Worm (Caenorhabditis elegans) whole organism, L1 larva: ENCODE results near the gene frl-1.

Experiments used
- C04F5.9 ChIP-seq: sonication (generic microtip); optimal IDR thresholded peaks from 2 replicates; lab custom pipeline; 2016; ENCODE audit warnings: missing genetic modification characterization, missing compliant biosample characterization
- C34B4.2 ChIP-seq: sonication (generic microtip); optimal IDR thresholded peaks from 2 replicates; lab custom pipeline; 2017; ENCODE audit warnings: mild to moderate bottlenecking, missing genetic modification characterization, missing compliant biosample characterization
- Y116A8C.19 ChIP-seq: sonication (generic microtip); optimal IDR thresholded peaks from 2 replicates; lab custom pipeline; 2016; ENCODE audit warnings: missing compliant biosample characterization, missing genetic modification characterization, borderline replicate concordance
- alr-1 ChIP-seq: fragments of 200-800 bp; sonication (Bioruptor generic); optimal IDR thresholded peaks from 2 replicates; lab custom pipeline; 2018; ENCODE audit warnings: borderline replicate concordance, mild to moderate bottlenecking, missing genetic modification characterization, missing compliant biosample characterization
- aly-2 ChIP-seq: fragments of 150-350 bp; optimal IDR thresholded peaks from 2 replicates; lab custom pipeline; 2014; ENCODE audit warnings: missing biosample characterization, missing genetic modification characterization
- blmp-1 ChIP-seq: fragments of 150-350 bp; optimal IDR thresholded peaks from 2 replicates; lab custom pipeline; 2014; ENCODE audit warnings: missing biosample characterization, missing genetic modification characterization
- ceh-8 ChIP-seq: fragments of 200-800 bp; sonication (Bioruptor generic); optimal IDR thresholded peaks from 2 replicates; lab custom pipeline; 2018; ENCODE audit warnings: mild to moderate bottlenecking, missing genetic modification characterization, moderate library complexity, missing compliant biosample characterization
- ceh-82 ChIP-seq, 3 experiments: fragments of 150-350 bp in 1 of 3; sonication (generic microtip) in 2 of 3; optimal IDR thresholded peaks; 2 replicates each; lab custom pipeline; 2014 to 2017; ENCODE audit warnings: missing biosample characterization in 3 of 3, missing genetic modification characterization in 3 of 3
- ceh-90 ChIP-seq: sonication (generic microtip); optimal IDR thresholded peaks from 2 replicates; lab custom pipeline; 2016; ENCODE audit warnings: missing genetic modification characterization, missing compliant biosample characterization
- dpl-1 ChIP-seq, 3 experiments: fragments of 150-350 bp in 2 of 3; sonication (generic microtip) in 1 of 3; optimal IDR thresholded peaks; 2 replicates each; lab custom pipeline; 2014 to 2017; ENCODE audit warnings: missing biosample characterization in 3 of 3, missing genetic modification characterization in 3 of 3, missing genetic modification reagents in 3 of 3
- dsc-1 ChIP-seq: sonication (generic microtip); optimal IDR thresholded peaks from 2 replicates; lab custom pipeline; 2016; ENCODE audit warnings: mild to moderate bottlenecking, missing genetic modification characterization, missing compliant biosample characterization
- efl-1 ChIP-seq, 4 experiments: fragments of 150-350 bp; optimal IDR thresholded peaks in 3 of 4; peaks in 1 of 4; 1 replicate in 1 of 4; 2 replicates in 3 of 4; lab custom pipeline; 2014; ENCODE audit warnings: missing biosample characterization in 2 of 4, missing genetic modification characterization in 2 of 4, missing genetic modification reagents in 2 of 4
- efl-3 ChIP-seq: fragments of 200-800 bp; sonication (Bioruptor generic); optimal IDR thresholded peaks from 2 replicates; lab custom pipeline; 2018; ENCODE audit warnings: mild to moderate bottlenecking, missing genetic modification characterization, missing compliant biosample characterization
- egl-27 ChIP-seq, 2 experiments: fragments of 150-350 bp in 1 of 2; sonication (generic microtip); optimal IDR thresholded peaks; 3 replicates each; lab custom pipeline; 2017 to 2018; ENCODE audit warnings: missing biosample characterization in 2 of 2, missing genetic modification characterization in 2 of 2, missing genetic modification reagents in 2 of 2
- elt-2 ChIP-seq: sonication (generic microtip); optimal IDR thresholded peaks from 2 replicates; lab custom pipeline; 2016; ENCODE audit warnings: missing genetic modification characterization, mild to moderate bottlenecking, inconsistent platforms, missing compliant biosample characterization, missing genetic modification reagents
- elt-3 ChIP-seq, 6 experiments: fragments of 150-350 bp in 1 of 6; sonication (generic microtip); optimal IDR thresholded peaks; 2 replicates each; lab custom pipeline; 2017 to 2018; ENCODE audit warnings: missing biosample characterization in 6 of 6, missing genetic modification characterization in 6 of 6, inconsistent platforms in 1 of 6
- fkh-4 ChIP-seq: sonication (generic microtip); optimal IDR thresholded peaks from 2 replicates; lab custom pipeline; 2016; ENCODE audit warnings: missing compliant biosample characterization, missing genetic modification characterization, borderline replicate concordance
- fkh-8 ChIP-seq: sonication (generic microtip); optimal IDR thresholded peaks from 2 replicates; lab custom pipeline; 2016; ENCODE audit warnings: mild to moderate bottlenecking, missing genetic modification characterization, missing compliant biosample characterization
- fos-1 ChIP-seq: fragments of 150-350 bp; optimal IDR thresholded peaks from 2 replicates; lab custom pipeline; 2014; ENCODE audit warnings: missing biosample characterization, missing genetic modification characterization
- jun-1 ChIP-seq: fragments of 150-350 bp; optimal IDR thresholded peaks from 2 replicates; lab custom pipeline; 2014; ENCODE audit warnings: missing biosample characterization, missing genetic modification reagents, missing genetic modification characterization
- lin-14 ChIP-seq: fragments of 200-800 bp; sonication (Bioruptor generic); optimal IDR thresholded peaks from 2 replicates; lab custom pipeline; 2018; ENCODE audit warnings: mild to moderate bottlenecking, missing genetic modification characterization, moderate library complexity, missing compliant biosample characterization
- lin-15B ChIP-seq: fragments of 150-350 bp; sonication (generic microtip); optimal IDR thresholded peaks from 3 replicates; lab custom pipeline; 2014; ENCODE audit warnings: missing biosample characterization, missing genetic modification characterization
- lin-35 ChIP-seq, 2 experiments: fragments of 150-350 bp; optimal IDR thresholded peaks; 2 replicates each; lab custom pipeline; 2014; ENCODE audit warnings: missing biosample characterization in 2 of 2, missing genetic modification characterization in 2 of 2, missing genetic modification reagents in 2 of 2
- lin-39 ChIP-seq: fragments of 150-350 bp; optimal IDR thresholded peaks from 2 replicates; lab custom pipeline; 2014; ENCODE audit warnings: missing biosample characterization, missing genetic modification reagents, missing genetic modification characterization
- lsy-2 ChIP-seq, 2 experiments: fragments of 150-350 bp; optimal IDR thresholded peaks; 2 replicates each; lab custom pipeline; 2014; ENCODE audit warnings: missing biosample characterization in 2 of 2, missing genetic modification characterization in 2 of 2
- mab-9 ChIP-seq: fragments of 200-800 bp; sonication (Bioruptor generic); IDR thresholded peaks from 2 replicates; pipeline ENCODE4 v1.3.6; 2022; ENCODE audit warnings: missing genetic modification reagents, missing genetic modification characterization, missing compliant biosample characterization
- mep-1 ChIP-seq: fragments of 150-350 bp; optimal IDR thresholded peaks from 2 replicates; lab custom pipeline; 2014; ENCODE audit warnings: missing biosample characterization, missing genetic modification characterization
- nhr-11 ChIP-seq: fragments of 150-350 bp; optimal IDR thresholded peaks from 2 replicates; lab custom pipeline; 2014; ENCODE audit warnings: missing biosample characterization, missing genetic modification characterization
- nhr-20 ChIP-seq: sonication (generic microtip); optimal IDR thresholded peaks from 2 replicates; lab custom pipeline; 2016; ENCODE audit warnings: mild to moderate bottlenecking, missing genetic modification characterization, missing compliant biosample characterization
- nhr-47 ChIP-seq: sonication (generic microtip); optimal IDR thresholded peaks from 2 replicates; lab custom pipeline; 2016; ENCODE audit warnings: mild to moderate bottlenecking, missing genetic modification characterization, moderate library complexity, missing compliant biosample characterization
- nhr-71 ChIP-seq: sonication (generic microtip); optimal IDR thresholded peaks from 2 replicates; lab custom pipeline; 2016; ENCODE audit warnings: mild to moderate bottlenecking, missing genetic modification characterization, moderate library complexity, missing compliant biosample characterization
- nhr-76 ChIP-seq: sonication (generic microtip); optimal IDR thresholded peaks from 2 replicates; lab custom pipeline; 2017; ENCODE audit warnings: missing biosample characterization, missing genetic modification characterization
- nhr-77 ChIP-seq: fragments of 150-350 bp; optimal IDR thresholded peaks from 2 replicates; lab custom pipeline; 2014; ENCODE audit warnings: missing biosample characterization, missing genetic modification characterization
- nhr-85 ChIP-seq: sonication (generic microtip); peaks from one replicate; lab custom pipeline; 2016; ENCODE audit warnings: missing genetic modification characterization, inconsistent platforms, missing compliant biosample characterization
- pax-3 ChIP-seq: fragments of 200-800 bp; sonication (Bioruptor generic); optimal IDR thresholded peaks from 2 replicates; lab custom pipeline; 2018; ENCODE audit warnings: mild to moderate bottlenecking, missing genetic modification characterization, moderate library complexity, missing compliant biosample characterization
- rnt-1 ChIP-seq: sonication (generic microtip); optimal IDR thresholded peaks from 2 replicates; lab custom pipeline; 2016; ENCODE audit warnings: mild to moderate bottlenecking, missing genetic modification characterization, moderate library complexity, missing compliant biosample characterization
- skn-1 ChIP-seq: fragments of 150-350 bp; optimal IDR thresholded peaks from 2 replicates; lab custom pipeline; 2014; ENCODE audit warnings: missing biosample characterization, missing genetic modification characterization
- snpc-4 ChIP-seq: fragments of 150-350 bp; optimal IDR thresholded peaks from 2 replicates; lab custom pipeline; 2014; ENCODE audit warnings: missing biosample characterization, missing genetic modification characterization
- sup-37 ChIP-seq: fragments of 200-800 bp; sonication (Bioruptor generic); optimal IDR thresholded peaks from 2 replicates; lab custom pipeline; 2018; ENCODE audit warnings: mild to moderate bottlenecking, missing genetic modification characterization, missing compliant biosample characterization
- swsn-7 ChIP-seq: sonication (generic microtip); optimal IDR thresholded peaks from 2 replicates; lab custom pipeline; 2016; ENCODE audit warnings: missing genetic modification characterization, missing compliant biosample characterization
- tbx-2 ChIP-seq: sonication (generic microtip); optimal IDR thresholded peaks from 2 replicates; lab custom pipeline; 2016; ENCODE audit warnings: missing genetic modification characterization, missing compliant biosample characterization
- unc-62 ChIP-seq: fragments of 150-350 bp; optimal IDR thresholded peaks from 2 replicates; lab custom pipeline; 2014; ENCODE audit warnings: missing biosample characterization, missing genetic modification reagents, missing genetic modification characterization
- unc-86 ChIP-seq: sonication (generic microtip); optimal IDR thresholded peaks from 2 replicates; lab custom pipeline; 2016; ENCODE audit warnings: missing genetic modification characterization, missing compliant biosample characterization
- unc-98 ChIP-seq: fragments of 200-800 bp; sonication (Bioruptor generic); IDR thresholded peaks from 2 replicates; pipeline ENCODE4 v1.3.6; 2022; ENCODE audit warnings: missing genetic modification characterization, missing compliant biosample characterization
- xbp-1 ChIP-seq: sonication (generic microtip); optimal IDR thresholded peaks from 2 replicates; lab custom pipeline; 2016; ENCODE audit warnings: missing genetic modification characterization, missing compliant biosample characterization
- zip-4 ChIP-seq: fragments of 200-800 bp; sonication (Bioruptor generic); optimal IDR thresholded peaks from 2 replicates; lab custom pipeline; 2018; ENCODE audit warnings: mild to moderate bottlenecking, missing genetic modification characterization, moderate library complexity, missing compliant biosample characterization
- ztf-11 ChIP-seq, 2 experiments: sonication (generic microtip); optimal IDR thresholded peaks; 2 replicates each; lab custom pipeline; 2016 to 2017; ENCODE audit warnings: missing genetic modification characterization in 2 of 2, missing biosample characterization in 1 of 2, missing compliant biosample characterization in 1 of 2

Gene frl-1

DNA sequence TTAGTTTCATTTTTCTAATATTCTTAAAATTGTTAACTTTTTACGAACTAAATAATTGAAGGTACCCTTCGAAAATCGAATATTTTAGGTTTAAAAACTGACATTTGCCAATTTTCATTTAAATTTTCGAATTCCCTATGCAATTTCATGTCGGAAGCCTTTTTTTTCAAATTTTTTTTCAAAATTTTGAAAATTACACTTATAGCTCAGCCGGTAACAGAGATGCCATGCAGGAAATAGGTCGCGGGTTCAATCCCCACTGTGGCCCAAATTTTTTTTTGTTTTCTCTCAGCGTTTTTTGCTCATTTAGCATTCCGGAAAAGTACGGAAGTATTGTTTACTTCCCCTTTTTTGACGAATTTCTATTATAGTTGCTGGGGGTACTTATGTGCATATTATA, 5.4 kb downstream of the frl-1 start:
- no peak for TF ChIP-seq egl-27 (tag; optimal IDR thresholded peaks at IDR 0.05; lab: Kevin White, UChicago)
- TF ChIP-seq efl-1 (optimal IDR thresholded peaks at IDR 0.05; lab: Kevin White, UChicago), result no peak
- TF ChIP-seq efl-1 (GFP tag; optimal IDR thresholded peaks at IDR 0.05 in 1 of 2; lab: Kevin White, UChicago), result peak in 1 of 2 experiments; percentile 70

ce11 chrIII:2129991-2130390, 6.1 kb downstream of the frl-1 start:
- TF ChIP-seq unc-98 (no peak), C04F5.9 (tag; lab: Kevin White, UChicago) (no peak), fkh-8 (peak; percentile 33), nhr-47 (peak; percentile 28), lin-14 (GFP tag; lab: Kevin White, UChicago) (peak; percentile 66), efl-1 (optimal IDR thresholded peaks at IDR 0.05; lab: Kevin White, UChicago) (peak; percentile 30 to 33), efl-1 (GFP tag; optimal IDR thresholded peaks at IDR 0.05 in 1 of 2; lab: Kevin White, UChicago) (no peak), ceh-82 (tag; optimal IDR thresholded peaks at IDR 0.05; lab: Kevin White, UChicago) (peak in 2 of 3 experiments; percentile 12 to 28), ceh-90 (tag; lab: Kevin White, UChicago) (no peak), nhr-76 (tag; lab: Kevin White, UChicago) (no peak), dsc-1 (peak; percentile 2), xbp-1 (no peak), lsy-2 (tag; optimal IDR thresholded peaks at IDR 0.05; lab: Kevin White, UChicago) (peak; percentile 17), lin-15B (tag; lab: Kevin White, UChicago) (no peak), lin-35 (GFP tag; optimal IDR thresholded peaks at IDR 0.05; lab: Kevin White, UChicago) (peak in 1 of 2 experiments; percentile 23), alr-1 (tag; lab: Kevin White, UChicago) (no peak), nhr-71 (tag; lab: Kevin White, UChicago) (peak; percentile 29), fkh-4 (tag; lab: Kevin White, UChicago) (no peak), aly-2 (tag; lab: Kevin White, UChicago) (no peak), unc-86 (tag; lab: Kevin White, UChicago) (peak; percentile 6)

ce11 chrIII:2132059-2132458, 8.1 kb downstream of the frl-1 start:
- no peak for TF ChIP-seq nhr-11 (tag; lab: Kevin White, UChicago)
- no peak for TF ChIP-seq C34B4.2
- TF ChIP-seq nhr-77 (tag; lab: Kevin White, UChicago), result no peak
- TF ChIP-seq aly-2 (tag; lab: Kevin White, UChicago), result no peak
- peak; percentile 1 for TF ChIP-seq snpc-4 (tag; lab: Kevin White, UChicago)
- TF ChIP-seq elt-2, result no peak
- no peak for TF ChIP-seq sup-37
- TF ChIP-seq unc-62 (GFP tag; lab: Kevin White, UChicago), result no peak
- peak; percentile 16 for TF ChIP-seq mep-1 (tag; lab: Kevin White, UChicago)
- TF ChIP-seq ztf-11 (tag; optimal IDR thresholded peaks at IDR 0.05; lab: Kevin White, UChicago), result no peak
- peak; percentile 1 to 43 for TF ChIP-seq lsy-2 (tag; optimal IDR thresholded peaks at IDR 0.05; lab: Kevin White, UChicago)
- no peak for TF ChIP-seq ceh-90 (tag; lab: Kevin White, UChicago)
- no peak for TF ChIP-seq alr-1 (tag; lab: Kevin White, UChicago)
- TF ChIP-seq dpl-1 (GFP tag; optimal IDR thresholded peaks at IDR 0.05; lab: Kevin White, UChicago), result no peak
- TF ChIP-seq pax-3 (tag; lab: Kevin White, UChicago), result no peak
- TF ChIP-seq zip-4 (GFP tag; lab: Kevin White, UChicago), result no peak
- TF ChIP-seq nhr-20 (tag; lab: Kevin White, UChicago), result peak; percentile 12
- TF ChIP-seq rnt-1 (tag; lab: Kevin White, UChicago), result no peak
- peak in 1 of 3 experiments; percentile 17 for TF ChIP-seq ceh-82 (tag; optimal IDR thresholded peaks at IDR 0.05; lab: Kevin White, UChicago)
- TF ChIP-seq skn-1, result no peak
- TF ChIP-seq ceh-8 (GFP tag; lab: Kevin White, UChicago), result no peak
- no peak for TF ChIP-seq nhr-85 (tag; lab: Kevin White, UChicago)
- peak; percentile 61 for TF ChIP-seq lin-14 (GFP tag; lab: Kevin White, UChicago)
- no peak for TF ChIP-seq mab-9 (GFP tag; lab: Robert Waterston, UW)
- peak; percentile 8 for TF ChIP-seq swsn-7
- no peak for TF ChIP-seq Y116A8C.19 (tag; lab: Kevin White, UChicago)
- TF ChIP-seq lin-39 (tag; lab: Kevin White, UChicago), result no peak
- no peak for TF ChIP-seq xbp-1
- no peak for TF ChIP-seq nhr-47
- TF ChIP-seq jun-1 (tag; lab: Kevin White, UChicago), result peak; percentile 12
- TF ChIP-seq efl-3 (GFP tag; lab: Kevin White, UChicago), result no peak
- TF ChIP-seq tbx-2 (tag; lab: Kevin White, UChicago), result no peak
- TF ChIP-seq fos-1 (tag; lab: Kevin White, UChicago), result peak; percentile 8
- TF ChIP-seq blmp-1 (tag; lab: Kevin White, UChicago), result peak; percentile 54
- TF ChIP-seq elt-3 (tag; optimal IDR thresholded peaks at IDR 0.05; lab: Kevin White, UChicago), result peak in 1 of 6 experiments; percentile 5
